Worm (Caenorhabditis elegans) whole organism, L2 larva: ENCODE measurements around the gene sqt-1.

Source experiments
- ZK546.5 ChIP-seq: sonication (generic microtip); optimal IDR thresholded peaks from 2 replicates; lab custom pipeline; 2017; ENCODE audit warnings: missing biosample characterization, missing genetic modification characterization
- mab-5 ChIP-seq: fragments of 150-350 bp; optimal IDR thresholded peaks from 2 replicates; lab custom pipeline; 2014; ENCODE audit warnings: missing biosample characterization, missing genetic modification characterization
- mdl-1 ChIP-seq, 2 experiments: fragments of 150-350 bp in 1 of 2; sonication (generic microtip) in 1 of 2; optimal IDR thresholded peaks; 2 replicates each; lab custom pipeline; 2017; ENCODE audit warnings: missing biosample characterization in 2 of 2, missing genetic modification characterization in 2 of 2
- ztf-4 ChIP-seq: fragments of 150-350 bp; optimal IDR thresholded peaks from 2 replicates; lab custom pipeline; 2014; ENCODE audit warnings: missing biosample characterization, missing genetic modification characterization

DNA sequence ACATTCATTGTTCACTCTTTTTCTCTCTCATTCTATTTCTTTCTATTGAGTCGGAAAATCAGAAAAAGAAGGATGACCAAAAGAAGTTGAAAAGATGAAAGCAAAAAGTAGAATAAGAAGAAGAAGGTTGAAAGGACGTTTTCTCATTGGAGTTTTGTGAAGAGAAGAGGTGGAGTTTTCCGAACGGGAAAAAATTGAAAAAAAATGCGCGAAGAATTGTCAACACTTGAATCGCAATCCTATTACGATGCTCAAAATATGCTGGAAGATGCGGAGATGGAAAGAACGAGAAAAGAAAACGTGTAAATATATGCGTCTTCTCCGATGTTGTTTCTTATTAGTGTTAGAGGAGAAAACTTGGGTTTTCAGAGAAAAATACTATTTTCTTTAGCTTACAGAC is 4.3 kb downstream of the sqt-1 start:
- no peak for TF ChIP-seq ZK546.5 (tag; lab: Kevin White, UChicago)
- no peak for TF ChIP-seq mdl-1 (tag; optimal IDR thresholded peaks at IDR 0.05; lab: Kevin White, UChicago)
- no peak for TF ChIP-seq ztf-4 (tag; lab: Kevin White, UChicago)
- no peak for TF ChIP-seq mab-5 (tag; lab: Kevin White, UChicago)
